Worm (Caenorhabditis elegans) whole organism, young adult: ENCODE measurements around the gene sdz-1.

Source experiments
- B0336.3 ChIP-seq: fragments of 200-800 bp; sonication (Bioruptor generic); IDR thresholded peaks from 2 replicates; pipeline ENCODE4 v1.3.6; 2022; ENCODE audit warnings: missing genetic modification characterization, missing compliant biosample characterization
- C06A6.2 ChIP-seq: fragments of 200-800 bp; sonication (Bioruptor generic); conservative IDR thresholded peaks from 2 replicates; pipeline ENCODE4 v1.3.6; 2022; ENCODE audit warnings: missing genetic modification characterization, missing compliant biosample characterization
- F10E7.11 ChIP-seq: sonication (generic microtip); optimal IDR thresholded peaks from 2 replicates; lab custom pipeline; 2017; ENCODE audit warnings: mild to moderate bottlenecking, missing genetic modification characterization, moderate library complexity, missing compliant biosample characterization
- F23B12.7 ChIP-seq: sonication (generic microtip); optimal IDR thresholded peaks from 2 replicates; lab custom pipeline; 2017; ENCODE audit warnings: missing genetic modification characterization, mild to moderate bottlenecking, missing compliant biosample characterization, antibody characterized with exemption, moderate library complexity; ENCODE audit not compliant: insufficient read depth
- F33H1.4 ChIP-seq: fragments of 200-800 bp; sonication (Bioruptor generic); IDR thresholded peaks from 2 replicates; pipeline ENCODE4 v1.3.6; 2022; ENCODE audit warnings: missing genetic modification reagents, missing genetic modification characterization, missing compliant biosample characterization
- F37B4.10 ChIP-seq: fragments of 200-800 bp; sonication (Bioruptor generic); IDR thresholded peaks from 2 replicates; pipeline ENCODE4 v1.3.6; 2022; ENCODE audit warnings: missing genetic modification characterization, missing compliant biosample characterization
- F49E8.2 ChIP-seq: sonication (generic microtip); optimal IDR thresholded peaks from 3 replicates; lab custom pipeline; 2017; ENCODE audit warnings: missing genetic modification characterization, mild to moderate bottlenecking, missing compliant biosample characterization, antibody characterized with exemption, moderate library complexity; ENCODE audit not compliant: insufficient read depth
- F55B11.4 ChIP-seq: sonication (generic microtip); optimal IDR thresholded peaks from 2 replicates; lab custom pipeline; 2016; ENCODE audit warnings: missing compliant biosample characterization, missing genetic modification characterization, borderline replicate concordance; ENCODE audit not compliant: insufficient read depth
- F57C9.4 ChIP-seq: sonication (generic microtip); optimal IDR thresholded peaks from 2 replicates; lab custom pipeline; 2017; ENCODE audit warnings: mild to moderate bottlenecking, missing genetic modification characterization, missing compliant biosample characterization
- K11D2.4 ChIP-seq: fragments of 200-800 bp; sonication (Bioruptor generic); IDR thresholded peaks from 2 replicates; pipeline ENCODE4 v1.3.6; 2022; ENCODE audit warnings: missing genetic modification reagents, missing genetic modification characterization, missing compliant biosample characterization
- T07F8.4 ChIP-seq: sonication (generic microtip); optimal IDR thresholded peaks from 2 replicates; lab custom pipeline; 2016; ENCODE audit warnings: mild to moderate bottlenecking, missing genetic modification characterization, moderate library complexity, missing compliant biosample characterization
- T26A5.8 ChIP-seq: sonication (generic microtip); optimal IDR thresholded peaks from 2 replicates; lab custom pipeline; 2016; ENCODE audit warnings: missing genetic modification characterization, missing compliant biosample characterization
- Y53F4B.3 ChIP-seq: fragments of 200-800 bp; sonication (Bioruptor generic); IDR thresholded peaks from 2 replicates; pipeline ENCODE4 v1.3.6; 2022; ENCODE audit warnings: missing genetic modification reagents, missing genetic modification characterization, missing compliant biosample characterization
- Y53G8AR.9 ChIP-seq: fragments of 200-800 bp; sonication (Bioruptor generic); conservative IDR thresholded peaks from 2 replicates; pipeline ENCODE4 v1.3.6; 2022; ENCODE audit warnings: missing genetic modification reagents, missing genetic modification characterization, missing compliant biosample characterization
- aptf-2 ChIP-seq: fragments of 200-800 bp; sonication (Bioruptor generic); conservative IDR thresholded peaks from 2 replicates; pipeline ENCODE4 v1.3.6; 2022; ENCODE audit warnings: missing genetic modification reagents, missing genetic modification characterization, missing compliant biosample characterization
- aptf-3 ChIP-seq: fragments of 200-800 bp; sonication (Bioruptor generic); IDR thresholded peaks from 2 replicates; pipeline ENCODE4 v1.3.6; 2022; ENCODE audit warnings: missing genetic modification characterization, missing compliant biosample characterization
- attf-5 ChIP-seq: fragments of 200-800 bp; sonication (Bioruptor generic); optimal IDR thresholded peaks from 2 replicates; lab custom pipeline; 2018; ENCODE audit warnings: mild to moderate bottlenecking, missing genetic modification characterization, missing compliant biosample characterization
- ccch-3 ChIP-seq: fragments of 200-800 bp; sonication (Bioruptor generic); optimal IDR thresholded peaks from 2 replicates; lab custom pipeline; 2018; ENCODE audit warnings: mild to moderate bottlenecking, missing genetic modification characterization, missing compliant biosample characterization
- ceh-91 ChIP-seq: fragments of 200-800 bp; sonication (Bioruptor generic); IDR thresholded peaks from 2 replicates; pipeline ENCODE4 v1.3.6; 2022; ENCODE audit warnings: missing genetic modification reagents, missing genetic modification characterization, missing compliant biosample characterization
- die-1 ChIP-seq: sonication (generic microtip); optimal IDR thresholded peaks from 2 replicates; lab custom pipeline; 2016; ENCODE audit warnings: missing genotype, mild to moderate bottlenecking, missing genetic modification characterization, missing compliant biosample characterization
- dox-1 ChIP-seq: fragments of 200-800 bp; sonication (Bioruptor generic); IDR thresholded peaks from 2 replicates; pipeline ENCODE4 v1.3.6; 2022; ENCODE audit warnings: missing genetic modification reagents, missing genetic modification characterization, missing compliant biosample characterization
- dpff-1 ChIP-seq: sonication (generic microtip); optimal IDR thresholded peaks from 2 replicates; lab custom pipeline; 2017; ENCODE audit warnings: mild to moderate bottlenecking, missing genetic modification characterization, missing compliant biosample characterization
- dpl-1 ChIP-seq: fragments of 150-350 bp; optimal IDR thresholded peaks from 2 replicates; lab custom pipeline; 2014; ENCODE audit warnings: missing biosample characterization, missing genetic modification reagents, missing genetic modification characterization
- egl-44 ChIP-seq: fragments of 200-800 bp; sonication (Bioruptor generic); IDR thresholded peaks from 2 replicates; pipeline ENCODE4 v1.3.6; 2022; ENCODE audit warnings: missing genetic modification reagents, missing genetic modification characterization, missing compliant biosample characterization
- ets-4 ChIP-seq: fragments of 200-800 bp; sonication (Bioruptor generic); optimal IDR thresholded peaks from 2 replicates; lab custom pipeline; 2018; ENCODE audit warnings: mild to moderate bottlenecking, missing genetic modification characterization, missing compliant biosample characterization
- fkh-3 ChIP-seq: sonication (generic microtip); optimal IDR thresholded peaks from 2 replicates; lab custom pipeline; 2016; ENCODE audit warnings: mild to moderate bottlenecking, missing genetic modification characterization, missing compliant biosample characterization
- gei-17 ChIP-seq: fragments of 200-800 bp; sonication (Bioruptor generic); optimal IDR thresholded peaks from 2 replicates; lab custom pipeline; 2018; ENCODE audit warnings: mild to moderate bottlenecking, missing genetic modification characterization, missing compliant biosample characterization
- hlh-26 ChIP-seq: fragments of 200-800 bp; sonication (Bioruptor generic); conservative IDR thresholded peaks from 2 replicates; pipeline ENCODE4 v1.3.6; 2022; ENCODE audit warnings: missing genetic modification reagents, missing genetic modification characterization, missing compliant biosample characterization
- hsf-1 ChIP-seq: fragments of 200-800 bp; sonication (Bioruptor generic); IDR thresholded peaks from 2 replicates; pipeline ENCODE4 v1.3.6; 2022; ENCODE audit warnings: missing genetic modification reagents, missing genetic modification characterization, missing compliant biosample characterization
- let-607 ChIP-seq, 2 experiments: fragments of 200-800 bp in 1 of 2; sonication (Bioruptor generic) in 1 of 2; sonication (generic microtip) in 1 of 2; optimal IDR thresholded peaks; 2 replicates each; lab custom pipeline; 2016 to 2018; ENCODE audit warnings: mild to moderate bottlenecking in 2 of 2, missing compliant biosample characterization in 2 of 2, missing genetic modification characterization in 2 of 2, moderate library complexity in 2 of 2, missing genotype in 1 of 2
- lin-35 ChIP-seq, 3 experiments: fragments of 150-350 bp in 2 of 3; sonication (generic microtip) in 1 of 3; optimal IDR thresholded peaks; 2 replicates each; lab custom pipeline; 2014 to 2018; ENCODE audit warnings: missing biosample characterization in 3 of 3, missing genetic modification characterization in 3 of 3, missing genetic modification reagents in 3 of 3
- lin-54 ChIP-seq: fragments of 200-800 bp; sonication (Bioruptor generic); optimal IDR thresholded peaks from 2 replicates; lab custom pipeline; 2018; ENCODE audit warnings: mild to moderate bottlenecking, missing genetic modification characterization, missing compliant biosample characterization
- lir-1 ChIP-seq: fragments of 200-800 bp; sonication (Bioruptor generic); conservative IDR thresholded peaks from 2 replicates; pipeline ENCODE4 v1.3.6; 2022; ENCODE audit warnings: missing genetic modification reagents, missing genetic modification characterization, missing compliant biosample characterization
- lsl-1 ChIP-seq: fragments of 200-800 bp; sonication (Bioruptor generic); optimal IDR thresholded peaks from 2 replicates; lab custom pipeline; 2018; ENCODE audit warnings: mild to moderate bottlenecking, missing genetic modification characterization, moderate library complexity, missing compliant biosample characterization
- nhr-27 ChIP-seq: fragments of 200-800 bp; sonication (Bioruptor generic); optimal IDR thresholded peaks from 2 replicates; lab custom pipeline; 2018; ENCODE audit warnings: mild to moderate bottlenecking, missing genetic modification characterization, moderate library complexity, missing compliant biosample characterization
- nhr-80 ChIP-seq: sonication (generic microtip); optimal IDR thresholded peaks from 2 replicates; lab custom pipeline; 2016; ENCODE audit warnings: missing genetic modification characterization, missing compliant biosample characterization
- pbrm-1 ChIP-seq: fragments of 200-800 bp; sonication (Bioruptor generic); IDR thresholded peaks from 2 replicates; pipeline ENCODE4 v1.3.6; 2022; ENCODE audit warnings: missing genetic modification reagents, missing genetic modification characterization, missing compliant biosample characterization
- pha-4 ChIP-seq: fragments of 150-350 bp; sonication (generic microtip); optimal IDR thresholded peaks from 2 replicates; lab custom pipeline; 2014; ENCODE audit warnings: missing biosample characterization, missing genetic modification reagents, missing genetic modification characterization
- rec-8 ChIP-seq, 2 experiments: sonication (generic microtip); optimal IDR thresholded peaks; 2 replicates each; lab custom pipeline; 2016; ENCODE audit warnings: mild to moderate bottlenecking in 2 of 2, missing genetic modification characterization in 2 of 2, missing genetic modification reagents in 2 of 2, missing genotype in 2 of 2, missing biosample characterization in 1 of 2, missing compliant biosample characterization in 1 of 2, moderate library complexity in 1 of 2
- snpc-1.3 ChIP-seq: sonication (generic microtip); optimal IDR thresholded peaks from 2 replicates; lab custom pipeline; 2017; ENCODE audit warnings: missing genetic modification characterization, mild to moderate bottlenecking, missing compliant biosample characterization, antibody characterized with exemption, moderate library complexity, missing genotype, missing genetic modification reagents; ENCODE audit not compliant: insufficient read depth
- somi-1 ChIP-seq: fragments of 200-800 bp; sonication (Bioruptor generic); optimal IDR thresholded peaks from 2 replicates; lab custom pipeline; 2018; ENCODE audit warnings: mild to moderate bottlenecking, missing genetic modification characterization, missing compliant biosample characterization
- sptf-2 ChIP-seq: fragments of 200-800 bp; sonication (Bioruptor generic); optimal IDR thresholded peaks from 2 replicates; lab custom pipeline; 2018; ENCODE audit warnings: mild to moderate bottlenecking, missing genetic modification characterization, missing compliant biosample characterization
- tbp1 ChIP-seq: fragments of 200-800 bp; sonication (Bioruptor generic); optimal IDR thresholded peaks from 2 replicates; lab custom pipeline; 2018; ENCODE audit warnings: mild to moderate bottlenecking, missing genetic modification characterization, missing compliant biosample characterization
- unc-130 ChIP-seq: sonication (generic microtip); optimal IDR thresholded peaks from 2 replicates; lab custom pipeline; 2016; ENCODE audit warnings: missing genetic modification reagents, missing genetic modification characterization, missing compliant biosample characterization
- xnd-1 ChIP-seq: sonication (generic microtip); optimal IDR thresholded peaks from 2 replicates; lab custom pipeline; 2016; ENCODE audit warnings: missing genotype, missing genetic modification reagents, missing genetic modification characterization, missing compliant biosample characterization
- zfh-2 ChIP-seq: fragments of 200-800 bp; sonication (Bioruptor generic); conservative IDR thresholded peaks from 2 replicates; pipeline ENCODE4 v1.3.6; 2022; ENCODE audit warnings: missing genetic modification reagents, missing genetic modification characterization, missing compliant biosample characterization
- ztf-26 ChIP-seq: sonication (generic microtip); optimal IDR thresholded peaks from 2 replicates; lab custom pipeline; 2017; ENCODE audit warnings: missing genetic modification characterization, missing compliant biosample characterization
- ztf-28 ChIP-seq: fragments of 200-800 bp; sonication (Bioruptor generic); IDR thresholded peaks from 2 replicates; pipeline ENCODE4 v1.3.6; 2022; ENCODE audit warnings: missing genetic modification reagents, missing genetic modification characterization, missing compliant biosample characterization
- ztf-3 ChIP-seq: fragments of 200-800 bp; sonication (Bioruptor generic); optimal IDR thresholded peaks from 2 replicates; lab custom pipeline; 2018; ENCODE audit warnings: mild to moderate bottlenecking, missing genetic modification characterization, missing compliant biosample characterization

The sdz-1 gene

ce11 chrIII:8739126-8739525, 39.0 kb upstream of the sdz-1 start (continued):
- TF ChIP-seq C06A6.2 (GFP tag; lab: Robert Waterston, UW) = no peak
- no peak for TF ChIP-seq F49E8.2 (tag; lab: Kevin White, UChicago)
- no peak for TF ChIP-seq B0336.3 (GFP tag; lab: Robert Waterston, UW)
- no peak for TF ChIP-seq Y53G8AR.9 (GFP tag; lab: Robert Waterston, UW)
- no peak for TF ChIP-seq nhr-27
- peak in 1 of 2 experiments; percentile 45 for TF ChIP-seq let-607 (tag; optimal IDR thresholded peaks at IDR 0.05; lab: Kevin White, UChicago)
- no peak for TF ChIP-seq unc-130 (GFP tag; lab: Kevin White, UChicago)
- no peak for TF ChIP-seq lir-1 (GFP tag; lab: Robert Waterston, UW)
- no peak for TF ChIP-seq xnd-1 (tag; lab: Kevin White, UChicago)
- TF ChIP-seq F57C9.4 (tag; lab: Kevin White, UChicago) = no peak
- no peak for TF ChIP-seq sptf-2 (GFP tag; lab: Kevin White, UChicago)
- TF ChIP-seq ztf-26 (tag; lab: Kevin White, UChicago) = peak; percentile 83
- no peak for TF ChIP-seq ets-4 (GFP tag; lab: Kevin White, UChicago)
- 0 out of 2 replicates have a peak, but pooled peaks have one; percentile 15 for TF ChIP-seq K11D2.4 (GFP tag; lab: Robert Waterston, UW)
- TF ChIP-seq die-1 (tag; lab: Kevin White, UChicago) = no peak
- no peak for TF ChIP-seq F37B4.10 (GFP tag; lab: Robert Waterston, UW)
- no peak for TF ChIP-seq ccch-3
- TF ChIP-seq gei-17 (GFP tag; lab: Kevin White, UChicago) = no peak
- TF ChIP-seq pha-4 (tag; lab: Kevin White, UChicago) = no peak
- no peak for TF ChIP-seq fkh-3 (tag; lab: Kevin White, UChicago)
- peak; percentile 89 for TF ChIP-seq nhr-80 (tag; lab: Kevin White, UChicago)
- TF ChIP-seq hsf-1 (GFP tag; lab: Robert Waterston, UW) = no peak
- no peak for TF ChIP-seq ztf-28 (GFP tag; lab: Robert Waterston, UW)
- TF ChIP-seq F10E7.11 (tag; lab: Kevin White, UChicago) = no peak
- TF ChIP-seq dox-1 = peak; percentile 35; the same call in 1 of the 2 replicates
- TF ChIP-seq dpl-1 = no peak
- no peak for TF ChIP-seq aptf-3 (GFP tag; lab: Robert Waterston, UW)
- no peak for TF ChIP-seq F33H1.4 (GFP tag; lab: Robert Waterston, UW)
- TF ChIP-seq Y53F4B.3 (GFP tag; lab: Robert Waterston, UW) = no peak
- TF ChIP-seq F55B11.4 (tag; lab: Kevin White, UChicago) = no peak
- TF ChIP-seq somi-1 (GFP tag; lab: Kevin White, UChicago) = peak; percentile 73
- TF ChIP-seq rec-8 (tag; optimal IDR thresholded peaks at IDR 0.05; lab: Kevin White, UChicago) = no peak
- TF ChIP-seq ztf-3 (GFP tag; lab: Kevin White, UChicago) = no peak
- no peak for TF ChIP-seq aptf-2 (GFP tag; lab: Robert Waterston, UW)
- TF ChIP-seq T26A5.8 (tag; lab: Kevin White, UChicago) = no peak
- TF ChIP-seq lin-35 (GFP tag; optimal IDR thresholded peaks at IDR 0.05; lab: Kevin White, UChicago) = no peak
- TF ChIP-seq tbp1 (GFP tag; lab: Kevin White, UChicago) = peak; percentile 30
- no peak for TF ChIP-seq hlh-26
- no peak for TF ChIP-seq lsl-1 (GFP tag; lab: Kevin White, UChicago)
- no peak for TF ChIP-seq pbrm-1 (GFP tag; lab: Robert Waterston, UW)
- no peak for TF ChIP-seq dpff-1 (tag; lab: Kevin White, UChicago)
- no peak for TF ChIP-seq lin-54 (GFP tag; lab: Kevin White, UChicago)
- no peak for TF ChIP-seq T07F8.4
- TF ChIP-seq egl-44 = no peak
- TF ChIP-seq F23B12.7 (tag; lab: Kevin White, UChicago) = peak; percentile 40
- no peak for TF ChIP-seq snpc-1.3
- peak; percentile 44 for TF ChIP-seq attf-5 (GFP tag; lab: Kevin White, UChicago)
- no peak for TF ChIP-seq zfh-2 (GFP tag; lab: Robert Waterston, UW)
- no peak for TF ChIP-seq ceh-91
